Worm (Caenorhabditis elegans): ENCODE measurements around the gene T06C12.14.

DNA sequence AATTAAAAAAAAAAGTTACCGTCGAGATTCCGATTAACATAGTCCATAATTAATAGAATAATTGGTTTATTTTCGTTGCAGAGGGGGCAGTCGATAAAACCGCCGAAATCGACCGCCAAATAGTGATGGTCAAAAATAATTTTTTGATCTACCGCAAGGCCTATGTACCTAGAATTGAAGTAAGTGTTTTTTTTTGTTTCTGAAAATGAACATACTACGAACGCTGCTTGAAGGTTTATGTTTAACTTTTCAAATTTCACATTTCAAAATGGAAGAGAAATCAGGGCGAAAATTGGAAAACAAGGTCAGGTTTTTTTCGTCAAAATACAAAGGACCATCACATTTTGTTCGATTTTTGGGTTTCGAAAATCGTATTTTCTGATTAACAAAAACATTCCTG is 28.5 kb downstream of the T06C12.14 start, which contains the start of gene pzf-1:
- TF ChIP-seq cnd-1 (tag; optimal IDR thresholded peaks at IDR 0.05): no peak
- TF ChIP-seq bed-3 (GFP tag; optimal IDR thresholded peaks at IDR 0.05): no peak
- TF ChIP-seq elt-1 (tag; optimal IDR thresholded peaks at IDR 0.05; ENCODE audit: borderline replicate concordance, insufficient read depth): no peak
- no peak for TF ChIP-seq lin-32 (GFP tag; optimal IDR thresholded peaks at IDR 0.05)

Data from whole organism, mixed stage, embryonic.